Fruit fly (Drosophila melanogaster): ENCODE data around the gene CG42445.

- no peak for TF ChIP-seq Dif (GFP tag; optimal IDR thresholded peaks at IDR 0.05; ENCODE audit: partially characterized antibody)
- TF ChIP-seq CG32264 (GFP tag; optimal IDR thresholded peaks at IDR 0.05), result no peak
- no peak for TF ChIP-seq CrebA (GFP tag; optimal IDR thresholded peaks at IDR 0.05; ENCODE audit: borderline replicate concordance)
- TF ChIP-seq Hr78 (GFP tag; optimal IDR thresholded peaks at IDR 0.05), result no peak
- TF ChIP-seq Mio (GFP tag; optimal IDR thresholded peaks at IDR 0.05), result no peak
- TF ChIP-seq Myc (optimal IDR thresholded peaks at IDR 0.05), result no peak
- TF ChIP-seq fru (GFP tag; optimal IDR thresholded peaks at IDR 0.05), result no peak
- TF ChIP-seq h (GFP tag; optimal IDR thresholded peaks at IDR 0.05), result no peak
Observed at dm6 chr3L:8124481-8125359, 34.0 kb downstream of the CG42445 start, which contains the start of the genes CG7550 and mRpL36.
